Worm (Caenorhabditis elegans) whole organism, L1 larva: ENCODE results near the gene mrpl-11.
A peak's percentile ranks its signal among the peaks of the same experiment; 100 is the strongest.

Experiments
- C04F5.9 ChIP-seq: sonication (generic microtip); optimal IDR thresholded peaks from 2 replicates; lab custom pipeline; 2016; ENCODE audit warnings: missing genetic modification characterization, missing compliant biosample characterization
- C16A3.4 ChIP-seq: fragments of 150-350 bp; optimal IDR thresholded peaks from 2 replicates; lab custom pipeline; 2014; ENCODE audit warnings: missing biosample characterization, missing genetic modification characterization
- C34B4.2 ChIP-seq: sonication (generic microtip); optimal IDR thresholded peaks from 2 replicates; lab custom pipeline; 2017; ENCODE audit warnings: mild to moderate bottlenecking, missing genetic modification characterization, missing compliant biosample characterization
- alr-1 ChIP-seq: fragments of 200-800 bp; sonication (Bioruptor generic); optimal IDR thresholded peaks from 2 replicates; lab custom pipeline; 2018; ENCODE audit warnings: borderline replicate concordance, mild to moderate bottlenecking, missing genetic modification characterization, missing compliant biosample characterization
- ama-1 ChIP-seq: fragments of 150-350 bp; optimal IDR thresholded peaks from 2 replicates; lab custom pipeline; 2014
- blmp-1 ChIP-seq: fragments of 150-350 bp; optimal IDR thresholded peaks from 2 replicates; lab custom pipeline; 2014; ENCODE audit warnings: missing biosample characterization, missing genetic modification characterization
- ceh-90 ChIP-seq: sonication (generic microtip); optimal IDR thresholded peaks from 2 replicates; lab custom pipeline; 2016; ENCODE audit warnings: missing genetic modification characterization, missing compliant biosample characterization
- dpl-1 ChIP-seq, 3 experiments: fragments of 150-350 bp in 2 of 3; sonication (generic microtip) in 1 of 3; optimal IDR thresholded peaks; 2 replicates each; lab custom pipeline; 2014 to 2017; ENCODE audit warnings: missing biosample characterization in 3 of 3, missing genetic modification characterization in 3 of 3, missing genetic modification reagents in 3 of 3
- dsc-1 ChIP-seq: sonication (generic microtip); optimal IDR thresholded peaks from 2 replicates; lab custom pipeline; 2016; ENCODE audit warnings: mild to moderate bottlenecking, missing genetic modification characterization, missing compliant biosample characterization
- egl-13 ChIP-seq: sonication (generic microtip); optimal IDR thresholded peaks from 2 replicates; lab custom pipeline; 2016; ENCODE audit warnings: missing genotype, missing genetic modification reagents, missing genetic modification characterization, missing compliant biosample characterization
- egl-27 ChIP-seq, 2 experiments: fragments of 150-350 bp in 1 of 2; sonication (generic microtip); optimal IDR thresholded peaks; 3 replicates each; lab custom pipeline; 2017 to 2018; ENCODE audit warnings: missing biosample characterization in 2 of 2, missing genetic modification characterization in 2 of 2, missing genetic modification reagents in 2 of 2
- elt-2 ChIP-seq: sonication (generic microtip); optimal IDR thresholded peaks from 2 replicates; lab custom pipeline; 2016; ENCODE audit warnings: missing genetic modification characterization, mild to moderate bottlenecking, inconsistent platforms, missing compliant biosample characterization, missing genetic modification reagents
- elt-3 ChIP-seq, 6 experiments: fragments of 150-350 bp in 1 of 6; sonication (generic microtip); optimal IDR thresholded peaks; 2 replicates each; lab custom pipeline; 2017 to 2018; ENCODE audit warnings: missing biosample characterization in 6 of 6, missing genetic modification characterization in 6 of 6, inconsistent platforms in 1 of 6
- fos-1 ChIP-seq: fragments of 150-350 bp; optimal IDR thresholded peaks from 2 replicates; lab custom pipeline; 2014; ENCODE audit warnings: missing biosample characterization, missing genetic modification characterization
- grh-1 ChIP-seq: fragments of 200-800 bp; sonication (Bioruptor generic); IDR thresholded peaks from 2 replicates; pipeline ENCODE4 v1.3.6; 2022; ENCODE audit warnings: missing genetic modification reagents, missing genetic modification characterization, missing compliant biosample characterization
- hlh-17 ChIP-seq: fragments of 200-800 bp; sonication (Bioruptor generic); optimal IDR thresholded peaks from 2 replicates; lab custom pipeline; 2018; ENCODE audit warnings: missing genetic modification characterization, mild to moderate bottlenecking, missing compliant biosample characterization, moderate library complexity, borderline replicate concordance
- hlh-4 ChIP-seq: sonication (generic microtip); optimal IDR thresholded peaks from 2 replicates; lab custom pipeline; 2016; ENCODE audit warnings: mild to moderate bottlenecking, missing genetic modification characterization, missing compliant biosample characterization
- jun-1 ChIP-seq: fragments of 150-350 bp; optimal IDR thresholded peaks from 2 replicates; lab custom pipeline; 2014; ENCODE audit warnings: missing biosample characterization, missing genetic modification reagents, missing genetic modification characterization
- lin-13 ChIP-seq: fragments of 150-350 bp; optimal IDR thresholded peaks from 2 replicates; lab custom pipeline; 2014; ENCODE audit warnings: missing biosample characterization, missing genetic modification reagents, missing genetic modification characterization
- lin-14 ChIP-seq: fragments of 200-800 bp; sonication (Bioruptor generic); optimal IDR thresholded peaks from 2 replicates; lab custom pipeline; 2018; ENCODE audit warnings: mild to moderate bottlenecking, missing genetic modification characterization, moderate library complexity, missing compliant biosample characterization
- lin-35 ChIP-seq, 2 experiments: fragments of 150-350 bp; optimal IDR thresholded peaks; 2 replicates each; lab custom pipeline; 2014; ENCODE audit warnings: missing biosample characterization in 2 of 2, missing genetic modification characterization in 2 of 2, missing genetic modification reagents in 2 of 2
- mab-9 ChIP-seq: fragments of 200-800 bp; sonication (Bioruptor generic); IDR thresholded peaks from 2 replicates; pipeline ENCODE4 v1.3.6; 2022; ENCODE audit warnings: missing genetic modification reagents, missing genetic modification characterization, missing compliant biosample characterization
- mef-2 ChIP-seq: fragments of 150-350 bp; optimal IDR thresholded peaks from 2 replicates; lab custom pipeline; 2014; ENCODE audit warnings: missing biosample characterization, missing genetic modification characterization
- mep-1 ChIP-seq: fragments of 150-350 bp; optimal IDR thresholded peaks from 2 replicates; lab custom pipeline; 2014; ENCODE audit warnings: missing biosample characterization, missing genetic modification characterization
- nhr-12 ChIP-seq: sonication (generic microtip); optimal IDR thresholded peaks from 2 replicates; lab custom pipeline; 2017; ENCODE audit warnings: missing biosample characterization, missing genetic modification characterization
- nhr-19 ChIP-seq: fragments of 200-800 bp; sonication (Bioruptor generic); conservative IDR thresholded peaks from 2 replicates; pipeline ENCODE4 v1.3.6; 2022; ENCODE audit warnings: missing genetic modification characterization, missing compliant biosample characterization
- nhr-237 ChIP-seq: fragments of 150-350 bp; optimal IDR thresholded peaks from 2 replicates; lab custom pipeline; 2014; ENCODE audit warnings: missing biosample characterization, missing genetic modification characterization
- nhr-77 ChIP-seq: fragments of 150-350 bp; optimal IDR thresholded peaks from 2 replicates; lab custom pipeline; 2014; ENCODE audit warnings: missing biosample characterization, missing genetic modification characterization
- nhr-84 ChIP-seq: sonication (generic microtip); optimal IDR thresholded peaks from 2 replicates; lab custom pipeline; 2017; ENCODE audit warnings: missing biosample characterization, missing genetic modification characterization
- nhr-85 ChIP-seq: sonication (generic microtip); peaks from one replicate; lab custom pipeline; 2016; ENCODE audit warnings: missing genetic modification characterization, inconsistent platforms, missing compliant biosample characterization
- pqm-1 ChIP-seq: sonication (generic microtip); optimal IDR thresholded peaks from 3 replicates; lab custom pipeline; 2017; ENCODE audit warnings: missing biosample characterization, missing genetic modification characterization
- skn-1 ChIP-seq: fragments of 150-350 bp; optimal IDR thresholded peaks from 2 replicates; lab custom pipeline; 2014; ENCODE audit warnings: missing biosample characterization, missing genetic modification characterization
- snu-23 ChIP-seq: sonication (generic microtip); optimal IDR thresholded peaks from 2 replicates; lab custom pipeline; 2016; ENCODE audit warnings: missing genetic modification characterization, missing compliant biosample characterization
- sox-4 ChIP-seq: sonication (generic microtip); optimal IDR thresholded peaks from 2 replicates; lab custom pipeline; 2016; ENCODE audit warnings: missing genetic modification characterization, missing compliant biosample characterization
- swsn-7 ChIP-seq: sonication (generic microtip); optimal IDR thresholded peaks from 2 replicates; lab custom pipeline; 2016; ENCODE audit warnings: missing genetic modification characterization, missing compliant biosample characterization
- tbx-2 ChIP-seq: sonication (generic microtip); optimal IDR thresholded peaks from 2 replicates; lab custom pipeline; 2016; ENCODE audit warnings: missing genetic modification characterization, missing compliant biosample characterization
- tlp-1 ChIP-seq: fragments of 150-350 bp; optimal IDR thresholded peaks from 2 replicates; lab custom pipeline; 2014; ENCODE audit warnings: missing biosample characterization, missing genetic modification characterization
- unc-86 ChIP-seq: sonication (generic microtip); optimal IDR thresholded peaks from 2 replicates; lab custom pipeline; 2016; ENCODE audit warnings: missing genetic modification characterization, missing compliant biosample characterization
- ztf-4 ChIP-seq: fragments of 150-350 bp; optimal IDR thresholded peaks from 2 replicates; lab custom pipeline; 2014; ENCODE audit warnings: missing biosample characterization, missing genetic modification characterization

The mrpl-11 gene

ce11 chrIII:8704765-8705164, 12.7 kb upstream of the mrpl-11 start, which contains the start of gene B0303.16:
Gene B0303.16 (plus strand): TSS chrIII:8705065.
- TF ChIP-seq nhr-84 (no peak), tlp-1 (tag; lab: Kevin White, UChicago) (no peak), lin-35 (GFP tag; optimal IDR thresholded peaks at IDR 0.05; lab: Kevin White, UChicago) (no peak), C16A3.4 (no peak), fos-1 (tag; lab: Kevin White, UChicago) (no peak), nhr-77 (tag; lab: Kevin White, UChicago) (no peak), alr-1 (no peak)

- TF ChIP-seq mep-1 (tag; lab: Kevin White, UChicago) (no peak), nhr-85 (tag; lab: Kevin White, UChicago) (peak; percentile 73), blmp-1 (tag; lab: Kevin White, UChicago) (peak; percentile 95), egl-13 (tag; lab: Kevin White, UChicago) (no peak), elt-3 (tag; optimal IDR thresholded peaks at IDR 0.05; lab: Kevin White, UChicago) (peak in 1 of 6 experiments; percentile 20)
Observed at ce11 chrIII:8709735-8710134, 7.7 kb upstream of the mrpl-11 start.

ce11 chrIII:8710310-8710709, 7.1 kb upstream of the mrpl-11 start, which contains the start of gene B0303.11:
Gene B0303.11 (minus strand): TSS chrIII:8710410.
- TF ChIP-seq ama-1 (lab: Kevin White, UChicago) = no peak
- no peak for TF ChIP-seq mep-1 (tag; lab: Kevin White, UChicago)
- TF ChIP-seq pqm-1 (tag; lab: Kevin White, UChicago) = no peak
- no peak for TF ChIP-seq egl-13 (tag; lab: Kevin White, UChicago)
- TF ChIP-seq elt-3 (tag; optimal IDR thresholded peaks at IDR 0.05; lab: Kevin White, UChicago) = no peak
- no peak for TF ChIP-seq ztf-4 (tag; lab: Kevin White, UChicago)
- TF ChIP-seq nhr-85 (tag; lab: Kevin White, UChicago) = no peak
- no peak for TF ChIP-seq mab-9 (GFP tag; lab: Robert Waterston, UW)
- TF ChIP-seq dpl-1 (GFP tag; optimal IDR thresholded peaks at IDR 0.05; lab: Kevin White, UChicago) = no peak
- no peak for TF ChIP-seq tbx-2 (tag; lab: Kevin White, UChicago)

- no peak for TF ChIP-seq ztf-4 (tag; lab: Kevin White, UChicago)
- TF ChIP-seq elt-3 (tag; optimal IDR thresholded peaks at IDR 0.05; lab: Kevin White, UChicago) = peak in 2 of 6 experiments; percentile 1 to 59
- no peak for TF ChIP-seq mef-2 (tag; lab: Kevin White, UChicago)
- TF ChIP-seq swsn-7 (tag; lab: Kevin White, UChicago) = no peak
- no peak for TF ChIP-seq egl-13 (tag; lab: Kevin White, UChicago)
- TF ChIP-seq C04F5.9 = no peak
- no peak for TF ChIP-seq nhr-84
- peak; percentile 54 for TF ChIP-seq blmp-1 (tag; lab: Kevin White, UChicago)
- no peak for TF ChIP-seq hlh-4
- no peak for TF ChIP-seq mab-9 (GFP tag; lab: Robert Waterston, UW)
- peak; percentile 4 for TF ChIP-seq lin-14 (GFP tag; lab: Kevin White, UChicago)
Observed at ce11 chrIII:8712968-8713367, 4.5 kb upstream of the mrpl-11 start.

- TF ChIP-seq jun-1 (tag; lab: Kevin White, UChicago) (no peak), grh-1 (GFP tag; lab: Robert Waterston, UW) (no peak), nhr-237 (tag; lab: Kevin White, UChicago) (no peak), lin-13 (GFP tag; lab: Kevin White, UChicago) (no peak), skn-1 (no peak), C34B4.2 (no peak), nhr-19 (GFP tag; lab: Robert Waterston, UW) (no peak), egl-27 (tag; optimal IDR thresholded peaks at IDR 0.05; lab: Kevin White, UChicago) (no peak), sox-4 (tag; lab: Kevin White, UChicago) (no peak), unc-86 (no peak), nhr-12 (no peak), tbx-2 (tag; lab: Kevin White, UChicago) (no peak), ceh-90 (tag; lab: Kevin White, UChicago) (no peak), elt-2 (tag; lab: Kevin White, UChicago) (no peak), snu-23 (GFP tag; lab: Kevin White, UChicago) (no peak), ama-1 (lab: Kevin White, UChicago) (no peak), hlh-17 (GFP tag; lab: Kevin White, UChicago) (no peak), dsc-1 (tag; lab: Kevin White, UChicago) (no peak)
- TF ChIP-seq, all 84 proteins: peak for 0
Observed at ce11 chrIII:8716084-8716483, 1.4 kb upstream of the mrpl-11 start, which contains the start of gene B0303.14. Gene B0303.14 (minus strand): TSS chrIII:8716184.
